Worm (Caenorhabditis elegans) whole organism, L1 larva: ENCODE data around the gene K03H1.13.

Source experiments
- C16A3.4 ChIP-seq: fragments of 150-350 bp; optimal IDR thresholded peaks from 2 replicates; lab custom pipeline; 2014; ENCODE audit warnings: missing biosample characterization, missing genetic modification characterization
- F16B12.6 ChIP-seq: fragments of 150-350 bp; optimal IDR thresholded peaks from 2 replicates; lab custom pipeline; 2014; ENCODE audit warnings: missing biosample characterization, missing genetic modification characterization
- aha-1 ChIP-seq: fragments of 150-350 bp; optimal IDR thresholded peaks from 2 replicates; lab custom pipeline; 2014; ENCODE audit warnings: missing biosample characterization, missing genetic modification characterization
- alr-1 ChIP-seq: fragments of 200-800 bp; sonication (Bioruptor generic); optimal IDR thresholded peaks from 2 replicates; lab custom pipeline; 2018; ENCODE audit warnings: borderline replicate concordance, mild to moderate bottlenecking, missing genetic modification characterization, missing compliant biosample characterization
- aly-2 ChIP-seq: fragments of 150-350 bp; optimal IDR thresholded peaks from 2 replicates; lab custom pipeline; 2014; ENCODE audit warnings: missing biosample characterization, missing genetic modification characterization
- blmp-1 ChIP-seq: fragments of 150-350 bp; optimal IDR thresholded peaks from 2 replicates; lab custom pipeline; 2014; ENCODE audit warnings: missing biosample characterization, missing genetic modification characterization
- ceh-63 ChIP-seq: fragments of 200-800 bp; sonication (Bioruptor generic); optimal IDR thresholded peaks from 2 replicates; lab custom pipeline; 2018; ENCODE audit warnings: mild to moderate bottlenecking, missing genetic modification characterization, missing compliant biosample characterization
- ceh-8 ChIP-seq: fragments of 200-800 bp; sonication (Bioruptor generic); optimal IDR thresholded peaks from 2 replicates; lab custom pipeline; 2018; ENCODE audit warnings: mild to moderate bottlenecking, missing genetic modification characterization, moderate library complexity, missing compliant biosample characterization
- efl-1 ChIP-seq, 4 experiments: fragments of 150-350 bp; optimal IDR thresholded peaks in 3 of 4; peaks in 1 of 4; 1 replicate in 1 of 4; 2 replicates in 3 of 4; lab custom pipeline; 2014; ENCODE audit warnings: missing biosample characterization in 2 of 4, missing genetic modification characterization in 2 of 4, missing genetic modification reagents in 2 of 4
- efl-3 ChIP-seq: fragments of 200-800 bp; sonication (Bioruptor generic); optimal IDR thresholded peaks from 2 replicates; lab custom pipeline; 2018; ENCODE audit warnings: mild to moderate bottlenecking, missing genetic modification characterization, missing compliant biosample characterization
- egl-27 ChIP-seq, 2 experiments: fragments of 150-350 bp in 1 of 2; sonication (generic microtip); optimal IDR thresholded peaks; 3 replicates each; lab custom pipeline; 2017 to 2018; ENCODE audit warnings: missing biosample characterization in 2 of 2, missing genetic modification characterization in 2 of 2, missing genetic modification reagents in 2 of 2
- elt-3 ChIP-seq, 6 experiments: fragments of 150-350 bp in 1 of 6; sonication (generic microtip); optimal IDR thresholded peaks; 2 replicates each; lab custom pipeline; 2017 to 2018; ENCODE audit warnings: missing biosample characterization in 6 of 6, missing genetic modification characterization in 6 of 6, inconsistent platforms in 1 of 6
- ets-5 ChIP-seq: fragments of 200-800 bp; sonication (Bioruptor generic); IDR thresholded peaks from 2 replicates; pipeline ENCODE4 v1.3.6; 2022; ENCODE audit warnings: missing genetic modification characterization, missing compliant biosample characterization
- fkh-8 ChIP-seq: sonication (generic microtip); optimal IDR thresholded peaks from 2 replicates; lab custom pipeline; 2016; ENCODE audit warnings: mild to moderate bottlenecking, missing genetic modification characterization, missing compliant biosample characterization
- fos-1 ChIP-seq: fragments of 150-350 bp; optimal IDR thresholded peaks from 2 replicates; lab custom pipeline; 2014; ENCODE audit warnings: missing biosample characterization, missing genetic modification characterization
- irx-1 ChIP-seq: sonication (generic microtip); optimal IDR thresholded peaks from 2 replicates; lab custom pipeline; 2016; ENCODE audit warnings: missing genetic modification characterization, missing compliant biosample characterization
- jun-1 ChIP-seq: fragments of 150-350 bp; optimal IDR thresholded peaks from 2 replicates; lab custom pipeline; 2014; ENCODE audit warnings: missing biosample characterization, missing genetic modification reagents, missing genetic modification characterization
- lin-14 ChIP-seq: fragments of 200-800 bp; sonication (Bioruptor generic); optimal IDR thresholded peaks from 2 replicates; lab custom pipeline; 2018; ENCODE audit warnings: mild to moderate bottlenecking, missing genetic modification characterization, moderate library complexity, missing compliant biosample characterization
- lin-39 ChIP-seq: fragments of 150-350 bp; optimal IDR thresholded peaks from 2 replicates; lab custom pipeline; 2014; ENCODE audit warnings: missing biosample characterization, missing genetic modification reagents, missing genetic modification characterization
- lir-3 ChIP-seq: sonication (generic microtip); optimal IDR thresholded peaks from 2 replicates; lab custom pipeline; 2016; ENCODE audit warnings: mild to moderate bottlenecking, missing genetic modification characterization, moderate library complexity, missing compliant biosample characterization; ENCODE audit not compliant: poor library complexity
- mdl-1 ChIP-seq, 2 experiments: fragments of 150-350 bp; optimal IDR thresholded peaks; 2 replicates each; lab custom pipeline; 2014 to 2017; ENCODE audit warnings: missing biosample characterization in 2 of 2, missing genetic modification characterization in 2 of 2, inconsistent platforms in 1 of 2
- mep-1 ChIP-seq: fragments of 150-350 bp; optimal IDR thresholded peaks from 2 replicates; lab custom pipeline; 2014; ENCODE audit warnings: missing biosample characterization, missing genetic modification characterization
- nhr-12 ChIP-seq: sonication (generic microtip); optimal IDR thresholded peaks from 2 replicates; lab custom pipeline; 2017; ENCODE audit warnings: missing biosample characterization, missing genetic modification characterization
- nhr-19 ChIP-seq: fragments of 200-800 bp; sonication (Bioruptor generic); conservative IDR thresholded peaks from 2 replicates; pipeline ENCODE4 v1.3.6; 2022; ENCODE audit warnings: missing genetic modification characterization, missing compliant biosample characterization
- nhr-237 ChIP-seq: fragments of 150-350 bp; optimal IDR thresholded peaks from 2 replicates; lab custom pipeline; 2014; ENCODE audit warnings: missing biosample characterization, missing genetic modification characterization
- nhr-71 ChIP-seq: sonication (generic microtip); optimal IDR thresholded peaks from 2 replicates; lab custom pipeline; 2016; ENCODE audit warnings: mild to moderate bottlenecking, missing genetic modification characterization, moderate library complexity, missing compliant biosample characterization
- nhr-77 ChIP-seq: fragments of 150-350 bp; optimal IDR thresholded peaks from 2 replicates; lab custom pipeline; 2014; ENCODE audit warnings: missing biosample characterization, missing genetic modification characterization
- nhr-85 ChIP-seq: sonication (generic microtip); peaks from one replicate; lab custom pipeline; 2016; ENCODE audit warnings: missing genetic modification characterization, inconsistent platforms, missing compliant biosample characterization
- pqm-1 ChIP-seq: sonication (generic microtip); optimal IDR thresholded peaks from 3 replicates; lab custom pipeline; 2017; ENCODE audit warnings: missing biosample characterization, missing genetic modification characterization
- snu-23 ChIP-seq: sonication (generic microtip); optimal IDR thresholded peaks from 2 replicates; lab custom pipeline; 2016; ENCODE audit warnings: missing genetic modification characterization, missing compliant biosample characterization
- sup-37 ChIP-seq: fragments of 200-800 bp; sonication (Bioruptor generic); optimal IDR thresholded peaks from 2 replicates; lab custom pipeline; 2018; ENCODE audit warnings: mild to moderate bottlenecking, missing genetic modification characterization, missing compliant biosample characterization
- swsn-7 ChIP-seq: sonication (generic microtip); optimal IDR thresholded peaks from 2 replicates; lab custom pipeline; 2016; ENCODE audit warnings: missing genetic modification characterization, missing compliant biosample characterization
- unc-130 ChIP-seq: fragments of 150-350 bp; optimal IDR thresholded peaks from 2 replicates; lab custom pipeline; 2017; ENCODE audit warnings: missing biosample characterization, missing genetic modification characterization, inconsistent platforms
- unc-86 ChIP-seq: sonication (generic microtip); optimal IDR thresholded peaks from 2 replicates; lab custom pipeline; 2016; ENCODE audit warnings: missing genetic modification characterization, missing compliant biosample characterization
- zag-1 ChIP-seq: fragments of 150-350 bp; optimal IDR thresholded peaks from 2 replicates; lab custom pipeline; 2014; ENCODE audit warnings: missing biosample characterization, missing genetic modification characterization

Gene K03H1.13

DNA sequence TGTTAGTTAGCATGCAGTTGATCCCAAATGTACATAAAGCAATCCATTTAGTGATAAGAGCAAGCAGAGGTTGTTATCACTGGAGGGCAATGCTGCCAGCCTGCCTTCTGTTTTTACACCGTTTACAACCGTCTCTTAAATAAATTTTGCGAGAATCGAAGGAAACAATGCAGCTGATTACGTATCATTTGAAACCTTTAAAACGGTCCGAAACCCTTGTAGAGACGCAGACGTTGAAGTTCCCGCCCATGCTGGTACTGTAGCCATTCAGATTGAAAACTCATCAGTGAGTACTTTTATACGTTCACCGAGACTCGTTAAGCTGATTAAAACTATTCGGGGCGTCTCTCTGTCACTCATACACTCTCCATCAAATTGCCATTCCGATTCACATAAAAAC lies 19.7 kb downstream of the K03H1.13 start (continued):
- TF ChIP-seq sup-37 (GFP tag; lab: Kevin White, UChicago), result no peak
- no peak for TF ChIP-seq fkh-8
- TF ChIP-seq nhr-19 (GFP tag; lab: Robert Waterston, UW), result no peak
- TF ChIP-seq pqm-1, result peak; percentile 8
- no peak for TF ChIP-seq swsn-7 (tag; lab: Kevin White, UChicago)
- TF ChIP-seq nhr-237, result no peak
- TF ChIP-seq mdl-1 (tag; optimal IDR thresholded peaks at IDR 0.05; lab: Kevin White, UChicago), result no peak

DNA sequence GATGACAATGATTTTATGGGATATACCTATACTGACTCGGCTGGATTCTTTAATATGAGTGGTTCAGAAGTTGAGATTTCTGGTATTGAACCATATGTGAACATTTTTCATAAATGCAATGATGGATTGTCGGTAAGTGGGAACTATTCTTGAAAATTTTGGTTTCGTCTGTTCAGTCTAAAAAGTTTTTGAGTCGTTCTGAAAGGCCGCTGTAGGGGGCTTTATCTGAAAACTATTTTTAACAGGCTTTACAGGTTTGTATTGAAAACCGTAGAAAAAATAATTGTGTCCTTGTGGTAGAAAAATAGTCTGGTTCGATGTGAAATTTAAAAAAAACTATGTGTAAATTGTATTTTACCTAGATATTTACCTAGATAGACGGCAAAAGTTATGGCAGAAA lies 20.6 kb downstream of the K03H1.13 start:
- TF ChIP-seq ceh-63 (GFP tag; lab: Kevin White, UChicago) (no peak), nhr-85 (tag; lab: Kevin White, UChicago) (peak; percentile 57)

DNA sequence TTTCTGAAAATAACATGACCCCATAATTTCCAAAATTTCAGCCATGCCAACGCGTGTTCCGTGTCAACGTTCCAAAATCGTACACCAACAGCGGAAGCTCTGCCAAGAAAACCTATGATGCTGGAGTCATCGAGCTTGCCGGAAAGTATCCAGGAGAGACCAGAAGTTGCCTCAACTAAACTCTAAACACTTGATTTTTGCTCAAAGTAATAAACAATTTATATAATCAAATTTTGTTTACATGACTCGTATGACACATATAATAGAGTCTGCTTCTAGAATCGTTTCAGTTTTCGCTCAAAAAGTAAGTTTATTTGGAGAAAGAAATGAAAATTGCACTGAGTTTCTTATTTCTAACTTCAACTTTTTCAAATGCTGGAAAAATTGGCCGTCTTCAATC lies 21.4 kb downstream of the K03H1.13 start, which contains the start of gene ttr-1:
Gene ttr-1 (plus strand): TSS at position 301 of the 400 bp plus-strand sequence.
- TF ChIP-seq F16B12.6 (tag; lab: Kevin White, UChicago) (no peak), zag-1 (tag; lab: Kevin White, UChicago) (no peak), unc-86 (tag; lab: Kevin White, UChicago) (no peak), ceh-8 (GFP tag; lab: Kevin White, UChicago) (no peak)

DNA sequence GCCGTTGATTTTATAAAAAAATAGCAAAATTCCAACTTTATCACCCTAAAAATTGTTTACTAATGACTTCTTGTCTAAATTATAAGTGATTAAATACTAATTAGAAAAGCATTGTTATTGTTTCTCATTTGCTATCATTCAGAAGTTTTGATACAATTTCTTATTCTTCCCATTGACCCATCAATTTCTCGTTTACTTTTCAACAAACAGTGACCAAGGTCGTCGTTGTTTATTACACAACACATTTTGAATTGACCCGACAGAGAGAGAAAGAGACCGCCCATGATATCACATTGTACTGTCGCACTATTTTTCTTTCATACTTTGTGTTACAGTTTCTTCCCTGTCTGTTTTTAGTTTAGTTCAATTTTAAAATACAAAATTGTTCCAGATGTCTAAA lies 22.8 kb downstream of the K03H1.13 start, which contains the start of gene ttr-2:
Gene ttr-2 (plus strand): TSS at position 392 of the 400 bp plus-strand sequence.
- TF ChIP-seq nhr-71 (tag; lab: Kevin White, UChicago) (peak; percentile 21), C16A3.4 (tag; lab: Kevin White, UChicago) (no peak), fos-1 (tag; lab: Kevin White, UChicago) (no peak), lin-14 (GFP tag; lab: Kevin White, UChicago) (peak; percentile 67), elt-3 (tag; optimal IDR thresholded peaks at IDR 0.05; lab: Kevin White, UChicago) (peak in 2 of 6 experiments; percentile 46 to 56), snu-23 (peak; percentile 35), egl-27 (tag; optimal IDR thresholded peaks at IDR 0.05; lab: Kevin White, UChicago) (no peak), alr-1 (tag; lab: Kevin White, UChicago) (no peak), blmp-1 (tag; lab: Kevin White, UChicago) (peak; percentile 48), efl-1 (optimal IDR thresholded peaks at IDR 0.05; lab: Kevin White, UChicago) (no peak), efl-1 (GFP tag; optimal IDR thresholded peaks at IDR 0.05 in 1 of 2; lab: Kevin White, UChicago) (peak in 1 of 2 experiments; percentile 73), nhr-237 (no peak), mep-1 (peak; percentile 10), nhr-85 (tag; lab: Kevin White, UChicago) (peak; percentile 77)

DNA sequence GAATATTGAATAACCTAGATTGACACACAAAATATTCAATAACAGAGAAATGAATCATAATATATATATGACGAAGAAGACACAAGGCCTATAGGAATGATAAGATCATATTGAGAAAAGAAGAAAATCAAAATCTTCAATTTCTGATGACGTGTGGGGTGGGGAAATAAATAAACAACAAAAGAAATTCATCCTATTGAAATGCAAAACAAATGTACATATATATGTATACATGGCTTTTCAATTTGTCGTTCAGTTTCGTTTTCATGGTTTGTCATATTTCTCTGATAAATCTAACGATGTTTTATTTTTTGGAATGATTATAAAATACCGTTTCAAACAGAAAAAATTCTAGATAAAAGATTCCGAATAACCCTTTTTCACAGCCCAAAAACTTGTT lies 23.5 kb downstream of the K03H1.13 start, which contains the start of gene ttr-3:
Gene ttr-3 (minus strand): TSS at position 101 of the 400 bp plus-strand sequence.
- TF ChIP-seq ets-5 (GFP tag; lab: Robert Waterston, UW) (no peak), efl-3 (GFP tag; lab: Kevin White, UChicago) (no peak), aly-2 (tag; lab: Kevin White, UChicago) (no peak), nhr-237 (no peak), unc-130 (tag; lab: Kevin White, UChicago) (no peak), jun-1 (tag; lab: Kevin White, UChicago) (no peak), nhr-77 (tag; lab: Kevin White, UChicago) (no peak), mdl-1 (tag; optimal IDR thresholded peaks at IDR 0.05; lab: Kevin White, UChicago) (no peak), lir-3 (tag; lab: Kevin White, UChicago) (no peak), lin-39 (no peak), egl-27 (tag; optimal IDR thresholded peaks at IDR 0.05; lab: Kevin White, UChicago) (no peak), unc-86 (tag; lab: Kevin White, UChicago) (no peak), nhr-12 (tag; lab: Kevin White, UChicago) (no peak), aha-1 (tag; lab: Kevin White, UChicago) (no peak), irx-1 (tag; lab: Kevin White, UChicago) (no peak), ceh-8 (GFP tag; lab: Kevin White, UChicago) (no peak)
